Worm (Caenorhabditis elegans) whole organism, L2 larva: ENCODE measurements around the gene C04G2.5.

Experiments used
- crh-2 ChIP-seq: sonication (generic microtip); optimal IDR thresholded peaks from 2 replicates; lab custom pipeline; 2017; ENCODE audit warnings: missing biosample characterization, missing genetic modification characterization
- lin-39 ChIP-seq: fragments of 150-350 bp; optimal IDR thresholded peaks from 2 replicates; lab custom pipeline; 2014; ENCODE audit warnings: missing biosample characterization, missing genetic modification reagents, missing genetic modification characterization
- nhr-11 ChIP-seq: fragments of 150-350 bp; optimal IDR thresholded peaks from 2 replicates; lab custom pipeline; 2014; ENCODE audit warnings: missing biosample characterization, missing genetic modification characterization
- nhr-25 ChIP-seq: fragments of 150-350 bp; sonication (generic microtip); optimal IDR thresholded peaks from 3 replicates; lab custom pipeline; 2014; ENCODE audit warnings: missing biosample characterization, missing genetic modification characterization
- nhr-77 ChIP-seq: fragments of 150-350 bp; optimal IDR thresholded peaks from 2 replicates; lab custom pipeline; 2014; ENCODE audit warnings: missing biosample characterization, missing genetic modification characterization
- peb-1 ChIP-seq: fragments of 150-350 bp; optimal IDR thresholded peaks from 2 replicates; lab custom pipeline; 2014; ENCODE audit warnings: missing biosample characterization, missing genetic modification characterization
- unc-62 ChIP-seq: fragments of 150-350 bp; optimal IDR thresholded peaks from 2 replicates; lab custom pipeline; 2014; ENCODE audit warnings: missing biosample characterization, missing genetic modification reagents, missing genetic modification characterization
- ztf-11 ChIP-seq: sonication (generic microtip); optimal IDR thresholded peaks from 2 replicates; lab custom pipeline; 2017; ENCODE audit warnings: missing biosample characterization, missing genetic modification characterization

- TF ChIP-seq nhr-25 (tag; lab: Kevin White, UChicago) (no peak), nhr-11 (tag; lab: Kevin White, UChicago) (no peak), peb-1 (tag; lab: Kevin White, UChicago) (no peak), lin-39 (tag; lab: Kevin White, UChicago) (no peak), crh-2 (tag; lab: Kevin White, UChicago) (no peak), nhr-77 (tag; lab: Kevin White, UChicago) (no peak), unc-62 (GFP tag; lab: Kevin White, UChicago) (no peak), ztf-11 (tag; lab: Kevin White, UChicago) (no peak)
Observed at ce11 chrIV:10078003-10078402, 17.1 kb downstream of the C04G2.5 start.
